Worm (Caenorhabditis elegans) whole organism, mixed stage, embryonic: ENCODE measurements around the gene Y66C5A.2.

ENCODE experiments used
- blmp-1 ChIP-seq: fragments of 150-350 bp; optimal IDR thresholded peaks from 2 replicates; lab custom pipeline; 2014; ENCODE audit warnings: missing biosample characterization, missing genetic modification characterization
- nhr-12 ChIP-seq: fragments of 150-350 bp; optimal IDR thresholded peaks from 2 replicates; lab custom pipeline; 2014; ENCODE audit warnings: missing biosample characterization, missing genetic modification characterization
- nhr-2 ChIP-seq: fragments of 150-350 bp; optimal IDR thresholded peaks from 2 replicates; lab custom pipeline; 2014; ENCODE audit warnings: missing biosample characterization, missing genetic modification characterization
- nhr-237 ChIP-seq: fragments of 150-350 bp; optimal IDR thresholded peaks from 2 replicates; lab custom pipeline; 2014; ENCODE audit warnings: missing biosample characterization, missing genetic modification characterization
- nhr-76 ChIP-seq: sonication (generic microtip); optimal IDR thresholded peaks from 2 replicates; lab custom pipeline; 2017; ENCODE audit warnings: missing biosample characterization, missing genetic modification characterization
- ztf-11 ChIP-seq: fragments of 150-350 bp; optimal IDR thresholded peaks from 2 replicates; lab custom pipeline; 2014; ENCODE audit warnings: missing biosample characterization, missing genetic modification characterization

- TF ChIP-seq blmp-1 (tag; lab: Kevin White, UChicago) (no peak), nhr-76 (no peak), nhr-12 (tag; lab: Kevin White, UChicago) (no peak), nhr-2 (tag; lab: Kevin White, UChicago) (no peak), ztf-11 (tag; lab: Kevin White, UChicago) (no peak), nhr-237 (tag; lab: Kevin White, UChicago) (no peak)
Measured at ce11 chrX:14478743-14479428, 18.4 kb downstream of the Y66C5A.2 start, which contains the start of gene M163.11.
